Worm (Caenorhabditis elegans) whole organism, L1 larva: Measurements from ENCODE around the gene K08E4.2.
A peak's percentile ranks its signal among the peaks of the same experiment; 100 is the strongest.

Experiments
- C04F5.9 ChIP-seq: sonication (generic microtip); optimal IDR thresholded peaks from 2 replicates; lab custom pipeline; 2016; ENCODE audit warnings: missing genetic modification characterization, missing compliant biosample characterization
- F16B12.6 ChIP-seq: fragments of 150-350 bp; optimal IDR thresholded peaks from 2 replicates; lab custom pipeline; 2014; ENCODE audit warnings: missing biosample characterization, missing genetic modification characterization
- Y116A8C.19 ChIP-seq: sonication (generic microtip); optimal IDR thresholded peaks from 2 replicates; lab custom pipeline; 2016; ENCODE audit warnings: missing compliant biosample characterization, missing genetic modification characterization, borderline replicate concordance
- aly-2 ChIP-seq: fragments of 150-350 bp; optimal IDR thresholded peaks from 2 replicates; lab custom pipeline; 2014; ENCODE audit warnings: missing biosample characterization, missing genetic modification characterization
- blmp-1 ChIP-seq: fragments of 150-350 bp; optimal IDR thresholded peaks from 2 replicates; lab custom pipeline; 2014; ENCODE audit warnings: missing biosample characterization, missing genetic modification characterization
- ces-1 ChIP-seq: fragments of 150-350 bp; optimal IDR thresholded peaks from 2 replicates; lab custom pipeline; 2014; ENCODE audit warnings: missing biosample characterization, missing genetic modification reagents, missing genetic modification characterization
- dpl-1 ChIP-seq, 3 experiments: fragments of 150-350 bp in 2 of 3; sonication (generic microtip) in 1 of 3; optimal IDR thresholded peaks; 2 replicates each; lab custom pipeline; 2014 to 2017; ENCODE audit warnings: missing biosample characterization in 3 of 3, missing genetic modification characterization in 3 of 3, missing genetic modification reagents in 3 of 3
- dsc-1 ChIP-seq: sonication (generic microtip); optimal IDR thresholded peaks from 2 replicates; lab custom pipeline; 2016; ENCODE audit warnings: mild to moderate bottlenecking, missing genetic modification characterization, missing compliant biosample characterization
- efl-3 ChIP-seq: fragments of 200-800 bp; sonication (Bioruptor generic); optimal IDR thresholded peaks from 2 replicates; lab custom pipeline; 2018; ENCODE audit warnings: mild to moderate bottlenecking, missing genetic modification characterization, missing compliant biosample characterization
- elt-2 ChIP-seq: sonication (generic microtip); optimal IDR thresholded peaks from 2 replicates; lab custom pipeline; 2016; ENCODE audit warnings: missing genetic modification characterization, mild to moderate bottlenecking, inconsistent platforms, missing compliant biosample characterization, missing genetic modification reagents
- ets-5 ChIP-seq: fragments of 200-800 bp; sonication (Bioruptor generic); IDR thresholded peaks from 2 replicates; pipeline ENCODE4 v1.3.6; 2022; ENCODE audit warnings: missing genetic modification characterization, missing compliant biosample characterization
- fkh-10 ChIP-seq: sonication (generic microtip); optimal IDR thresholded peaks from 2 replicates; lab custom pipeline; 2017; ENCODE audit warnings: missing biosample characterization, missing genetic modification reagents, missing genetic modification characterization
- fkh-8 ChIP-seq: sonication (generic microtip); optimal IDR thresholded peaks from 2 replicates; lab custom pipeline; 2016; ENCODE audit warnings: mild to moderate bottlenecking, missing genetic modification characterization, missing compliant biosample characterization
- grh-1 ChIP-seq: fragments of 200-800 bp; sonication (Bioruptor generic); IDR thresholded peaks from 2 replicates; pipeline ENCODE4 v1.3.6; 2022; ENCODE audit warnings: missing genetic modification reagents, missing genetic modification characterization, missing compliant biosample characterization
- hlh-17 ChIP-seq: fragments of 200-800 bp; sonication (Bioruptor generic); optimal IDR thresholded peaks from 2 replicates; lab custom pipeline; 2018; ENCODE audit warnings: missing genetic modification characterization, mild to moderate bottlenecking, missing compliant biosample characterization, moderate library complexity, borderline replicate concordance
- hpl-2 ChIP-seq: fragments of 150-350 bp; optimal IDR thresholded peaks from 2 replicates; lab custom pipeline; 2014; ENCODE audit warnings: missing biosample characterization, missing genetic modification reagents, missing genetic modification characterization
- irx-1 ChIP-seq: sonication (generic microtip); optimal IDR thresholded peaks from 2 replicates; lab custom pipeline; 2016; ENCODE audit warnings: missing genetic modification characterization, missing compliant biosample characterization
- isw-1 ChIP-seq: fragments of 200-800 bp; sonication (Bioruptor generic); IDR thresholded peaks from 2 replicates; pipeline ENCODE4 v1.3.6; 2022; ENCODE audit warnings: missing genetic modification characterization, missing compliant biosample characterization
- jun-1 ChIP-seq: fragments of 150-350 bp; optimal IDR thresholded peaks from 2 replicates; lab custom pipeline; 2014; ENCODE audit warnings: missing biosample characterization, missing genetic modification reagents, missing genetic modification characterization
- lin-13 ChIP-seq: fragments of 150-350 bp; optimal IDR thresholded peaks from 2 replicates; lab custom pipeline; 2014; ENCODE audit warnings: missing biosample characterization, missing genetic modification reagents, missing genetic modification characterization
- lin-15B ChIP-seq: fragments of 150-350 bp; sonication (generic microtip); optimal IDR thresholded peaks from 3 replicates; lab custom pipeline; 2014; ENCODE audit warnings: missing biosample characterization, missing genetic modification characterization
- lin-35 ChIP-seq, 2 experiments: fragments of 150-350 bp; optimal IDR thresholded peaks; 2 replicates each; lab custom pipeline; 2014; ENCODE audit warnings: missing biosample characterization in 2 of 2, missing genetic modification characterization in 2 of 2, missing genetic modification reagents in 2 of 2
- mab-9 ChIP-seq: fragments of 200-800 bp; sonication (Bioruptor generic); IDR thresholded peaks from 2 replicates; pipeline ENCODE4 v1.3.6; 2022; ENCODE audit warnings: missing genetic modification reagents, missing genetic modification characterization, missing compliant biosample characterization
- mdl-1 ChIP-seq, 2 experiments: fragments of 150-350 bp; optimal IDR thresholded peaks; 2 replicates each; lab custom pipeline; 2014 to 2017; ENCODE audit warnings: missing biosample characterization in 2 of 2, missing genetic modification characterization in 2 of 2, inconsistent platforms in 1 of 2
- mef-2 ChIP-seq: fragments of 150-350 bp; optimal IDR thresholded peaks from 2 replicates; lab custom pipeline; 2014; ENCODE audit warnings: missing biosample characterization, missing genetic modification characterization
- nhr-11 ChIP-seq: fragments of 150-350 bp; optimal IDR thresholded peaks from 2 replicates; lab custom pipeline; 2014; ENCODE audit warnings: missing biosample characterization, missing genetic modification characterization
- nhr-19 ChIP-seq: fragments of 200-800 bp; sonication (Bioruptor generic); conservative IDR thresholded peaks from 2 replicates; pipeline ENCODE4 v1.3.6; 2022; ENCODE audit warnings: missing genetic modification characterization, missing compliant biosample characterization
- nhr-20 ChIP-seq: sonication (generic microtip); optimal IDR thresholded peaks from 2 replicates; lab custom pipeline; 2016; ENCODE audit warnings: mild to moderate bottlenecking, missing genetic modification characterization, missing compliant biosample characterization
- nhr-47 ChIP-seq: sonication (generic microtip); optimal IDR thresholded peaks from 2 replicates; lab custom pipeline; 2016; ENCODE audit warnings: mild to moderate bottlenecking, missing genetic modification characterization, moderate library complexity, missing compliant biosample characterization
- nhr-71 ChIP-seq: sonication (generic microtip); optimal IDR thresholded peaks from 2 replicates; lab custom pipeline; 2016; ENCODE audit warnings: mild to moderate bottlenecking, missing genetic modification characterization, moderate library complexity, missing compliant biosample characterization
- nhr-76 ChIP-seq: sonication (generic microtip); optimal IDR thresholded peaks from 2 replicates; lab custom pipeline; 2017; ENCODE audit warnings: missing biosample characterization, missing genetic modification characterization
- nhr-77 ChIP-seq: fragments of 150-350 bp; optimal IDR thresholded peaks from 2 replicates; lab custom pipeline; 2014; ENCODE audit warnings: missing biosample characterization, missing genetic modification characterization
- nhr-85 ChIP-seq: sonication (generic microtip); peaks from one replicate; lab custom pipeline; 2016; ENCODE audit warnings: missing genetic modification characterization, inconsistent platforms, missing compliant biosample characterization
- nhr-90 ChIP-seq: sonication (generic microtip); optimal IDR thresholded peaks from 2 replicates; lab custom pipeline; 2016; ENCODE audit warnings: mild to moderate bottlenecking, missing genetic modification characterization, missing compliant biosample characterization; ENCODE audit not compliant: poor library complexity
- pag-3 ChIP-seq: sonication (generic microtip); optimal IDR thresholded peaks from 2 replicates; lab custom pipeline; 2017; ENCODE audit warnings: missing genetic modification characterization, mild to moderate bottlenecking, missing compliant biosample characterization, antibody characterized with exemption, borderline replicate concordance; ENCODE audit not compliant: insufficient read depth
- pax-3 ChIP-seq: fragments of 200-800 bp; sonication (Bioruptor generic); optimal IDR thresholded peaks from 2 replicates; lab custom pipeline; 2018; ENCODE audit warnings: mild to moderate bottlenecking, missing genetic modification characterization, moderate library complexity, missing compliant biosample characterization
- skn-1 ChIP-seq: fragments of 150-350 bp; optimal IDR thresholded peaks from 2 replicates; lab custom pipeline; 2014; ENCODE audit warnings: missing biosample characterization, missing genetic modification characterization
- snpc-4 ChIP-seq: fragments of 150-350 bp; optimal IDR thresholded peaks from 2 replicates; lab custom pipeline; 2014; ENCODE audit warnings: missing biosample characterization, missing genetic modification characterization
- sup-37 ChIP-seq: fragments of 200-800 bp; sonication (Bioruptor generic); optimal IDR thresholded peaks from 2 replicates; lab custom pipeline; 2018; ENCODE audit warnings: mild to moderate bottlenecking, missing genetic modification characterization, missing compliant biosample characterization
- swsn-7 ChIP-seq: sonication (generic microtip); optimal IDR thresholded peaks from 2 replicates; lab custom pipeline; 2016; ENCODE audit warnings: missing genetic modification characterization, missing compliant biosample characterization
- tlp-1 ChIP-seq: fragments of 150-350 bp; optimal IDR thresholded peaks from 2 replicates; lab custom pipeline; 2014; ENCODE audit warnings: missing biosample characterization, missing genetic modification characterization
- unc-62 ChIP-seq: fragments of 150-350 bp; optimal IDR thresholded peaks from 2 replicates; lab custom pipeline; 2014; ENCODE audit warnings: missing biosample characterization, missing genetic modification reagents, missing genetic modification characterization
- unc-98 ChIP-seq: fragments of 200-800 bp; sonication (Bioruptor generic); IDR thresholded peaks from 2 replicates; pipeline ENCODE4 v1.3.6; 2022; ENCODE audit warnings: missing genetic modification characterization, missing compliant biosample characterization
- vab-15 ChIP-seq: sonication (generic microtip); optimal IDR thresholded peaks from 2 replicates; lab custom pipeline; 2017; ENCODE audit warnings: missing genotype, mild to moderate bottlenecking, missing genetic modification characterization, missing compliant biosample characterization
- xbp-1 ChIP-seq: sonication (generic microtip); optimal IDR thresholded peaks from 2 replicates; lab custom pipeline; 2016; ENCODE audit warnings: missing genetic modification characterization, missing compliant biosample characterization
- zag-1 ChIP-seq: fragments of 150-350 bp; optimal IDR thresholded peaks from 2 replicates; lab custom pipeline; 2014; ENCODE audit warnings: missing biosample characterization, missing genetic modification characterization
- zip-4 ChIP-seq: fragments of 200-800 bp; sonication (Bioruptor generic); optimal IDR thresholded peaks from 2 replicates; lab custom pipeline; 2018; ENCODE audit warnings: mild to moderate bottlenecking, missing genetic modification characterization, moderate library complexity, missing compliant biosample characterization
- ztf-4 ChIP-seq: fragments of 150-350 bp; optimal IDR thresholded peaks from 2 replicates; lab custom pipeline; 2014; ENCODE audit warnings: missing biosample characterization, missing genetic modification characterization

K08E4.2 gene

DNA sequence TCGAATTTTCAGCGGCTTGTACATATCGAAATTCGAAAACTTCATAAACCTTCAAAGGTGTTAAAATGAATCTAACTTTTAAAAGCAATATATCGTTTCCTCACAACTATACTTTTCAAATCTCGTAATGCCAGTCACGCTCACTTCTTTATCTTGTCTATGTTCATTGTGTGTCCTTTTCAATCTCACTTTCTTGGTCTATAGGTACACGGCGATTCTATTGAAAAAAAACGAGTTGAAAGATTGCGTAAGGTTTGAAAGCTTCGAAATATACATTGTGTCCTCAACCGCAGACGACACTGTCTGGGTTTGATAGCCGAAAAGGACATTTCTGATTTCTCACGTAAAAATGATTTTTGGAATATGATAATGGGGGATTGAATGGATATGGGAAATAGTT, 37.5 kb downstream of the K08E4.2 start:
- TF ChIP-seq nhr-11 (no peak), blmp-1 (peak; percentile 74), nhr-85 (tag; lab: Kevin White, UChicago) (peak; percentile 48)

ce11 chrIV:12015586-12015985, 40.9 kb downstream of the K08E4.2 start, which contains the start of gene lips-6:
lips-6 (minus strand) TSS chrIV:12015686.
- TF ChIP-seq nhr-90 (tag; lab: Kevin White, UChicago) (no peak), fkh-10 (GFP tag; lab: Kevin White, UChicago) (no peak), isw-1 (no peak), ces-1 (no peak), tlp-1 (tag; lab: Kevin White, UChicago) (no peak), mef-2 (no peak), ztf-4 (tag; lab: Kevin White, UChicago) (no peak), nhr-19 (no peak), xbp-1 (no peak), aly-2 (no peak), F16B12.6 (tag; lab: Kevin White, UChicago) (no peak), dsc-1 (tag; lab: Kevin White, UChicago) (no peak), mdl-1 (tag; optimal IDR thresholded peaks at IDR 0.05; lab: Kevin White, UChicago) (no peak), nhr-47 (no peak), nhr-76 (no peak), nhr-20 (tag; lab: Kevin White, UChicago) (no peak), unc-62 (GFP tag; lab: Kevin White, UChicago) (no peak), pax-3 (no peak), nhr-77 (tag; lab: Kevin White, UChicago) (no peak)

- TF ChIP-seq tlp-1 (tag; lab: Kevin White, UChicago) (no peak), mab-9 (no peak), efl-3 (GFP tag; lab: Kevin White, UChicago) (no peak), zag-1 (no peak), mdl-1 (tag; optimal IDR thresholded peaks at IDR 0.05; lab: Kevin White, UChicago) (no peak), irx-1 (tag; lab: Kevin White, UChicago) (no peak), swsn-7 (tag; lab: Kevin White, UChicago) (no peak), Y116A8C.19 (tag; lab: Kevin White, UChicago) (no peak), ets-5 (GFP tag; lab: Robert Waterston, UW) (no peak), C04F5.9 (tag; lab: Kevin White, UChicago) (no peak), hpl-2 (GFP tag; lab: Kevin White, UChicago) (no peak), grh-1 (no peak), unc-98 (no peak), fkh-10 (GFP tag; lab: Kevin White, UChicago) (no peak)
Measured at ce11 chrIV:12013120-12013519, 43.3 kb downstream of the K08E4.2 start, which contains the start of gene spe-17. spe-17 (plus strand) TSS chrIV:12013420.

ce11 chrIV:12012439-12013003, 43.9 kb downstream of the K08E4.2 start:
- TF ChIP-seq mef-2, result no peak
- TF ChIP-seq zip-4 (GFP tag; lab: Kevin White, UChicago), result no peak
- peak in 1 of 2 experiments; percentile 12 for TF ChIP-seq lin-35 (GFP tag; optimal IDR thresholded peaks at IDR 0.05; lab: Kevin White, UChicago)
- no peak for TF ChIP-seq lin-15B (tag; lab: Kevin White, UChicago)
- TF ChIP-seq pag-3 (tag; lab: Kevin White, UChicago), result peak; percentile 90
- TF ChIP-seq jun-1 (tag; lab: Kevin White, UChicago), result no peak
- no peak for TF ChIP-seq unc-98
- TF ChIP-seq nhr-11, result no peak
- peak; percentile 27 for TF ChIP-seq swsn-7 (tag; lab: Kevin White, UChicago)
- no peak for TF ChIP-seq vab-15
- TF ChIP-seq elt-2 (tag; lab: Kevin White, UChicago), result no peak
- TF ChIP-seq fkh-8 (tag; lab: Kevin White, UChicago), result no peak
- no peak for TF ChIP-seq sup-37 (GFP tag; lab: Kevin White, UChicago)
- TF ChIP-seq nhr-85 (tag; lab: Kevin White, UChicago), result no peak
- peak; percentile 81 for TF ChIP-seq nhr-71 (tag; lab: Kevin White, UChicago)
- no peak for TF ChIP-seq lin-13
- TF ChIP-seq hlh-17, result no peak
- TF ChIP-seq dpl-1 (GFP tag; optimal IDR thresholded peaks at IDR 0.05; lab: Kevin White, UChicago), result no peak
- TF ChIP-seq nhr-20 (tag; lab: Kevin White, UChicago), result peak; percentile 32
- no peak for TF ChIP-seq F16B12.6 (tag; lab: Kevin White, UChicago)
- no peak for TF ChIP-seq snpc-4 (tag; lab: Kevin White, UChicago)
- no peak for TF ChIP-seq skn-1
